Fruit fly (Drosophila melanogaster): ENCODE data around the gene CG43092.

The CG43092 gene

dm6 chr3R:22751111-22751510, 18.4 kb downstream of the CG43092 start (continued):
- TF ChIP-seq vvl (GFP tag; IDR thresholded peaks at IDR 0.05) (no peak), ken (GFP tag; IDR thresholded peaks at IDR 0.05) (no peak), CG14441 (GFP tag; IDR thresholded peaks at IDR 0.05) (no peak), hkb (optimal IDR thresholded peaks at IDR 0.05) (no peak), hkb (GFP tag; IDR thresholded peaks at IDR 0.05) (peak; percentile 35; the same call in 1 of the 2 replicates), CG2120 (GFP tag; optimal IDR thresholded peaks at IDR 0.05) (no peak), Dref (GFP tag; IDR thresholded peaks at IDR 0.05) (no peak), CG11696 (GFP tag; IDR thresholded peaks at IDR 0.05) (peak; percentile 57)

- TF ChIP-seq CG6791 (GFP tag; IDR thresholded peaks at IDR 0.05; ENCODE audit: partially characterized antibody): peak; percentile 73; the same call in 2 of the 3 replicates
- peak; percentile 84 for TF ChIP-seq Aef1 (GFP tag; IDR thresholded peaks at IDR 0.05)
- TF ChIP-seq CG6765 (GFP tag; optimal IDR thresholded peaks at IDR 0.05): peak; percentile 63
- TF ChIP-seq bigmax (GFP tag; optimal IDR thresholded peaks at IDR 0.05): no peak
- no peak for TF ChIP-seq CG1832 (GFP tag; optimal IDR thresholded peaks at IDR 0.05)
- TF ChIP-seq CG12219 (GFP tag; optimal IDR thresholded peaks at IDR 0.05): peak; percentile 79
- peak; percentile 62; the same call in 1 of the 2 replicates for TF ChIP-seq CG17612 (GFP tag; IDR thresholded peaks at IDR 0.05)
- peak; percentile 71 for TF ChIP-seq onecut (GFP tag; IDR thresholded peaks at IDR 0.05)
- TF ChIP-seq dmrt99B (tag; optimal IDR thresholded peaks at IDR 0.05): no peak
- peak; percentile 21 for TF ChIP-seq Sry-β (GFP tag; optimal IDR thresholded peaks at IDR 0.05)
- peak; percentile 82 for TF ChIP-seq Dek (tag; optimal IDR thresholded peaks at IDR 0.05)
- TF ChIP-seq NK7.1 (GFP tag; optimal IDR thresholded peaks at IDR 0.05): peak; percentile 81
- TF ChIP-seq CG12942 (GFP tag; optimal IDR thresholded peaks at IDR 0.05): peak; percentile 76
- peak; percentile 83 for TF ChIP-seq Hmr (GFP tag; optimal IDR thresholded peaks at IDR 0.05)
- peak; percentile 91 for TF ChIP-seq CG8944 (GFP tag; optimal IDR thresholded peaks at IDR 0.05)
- peak; percentile 83 for TF ChIP-seq Doc3 (GFP tag; IDR thresholded peaks at IDR 0.05; ENCODE audit: partially characterized antibody)
- TF ChIP-seq CG12071 (GFP tag; optimal IDR thresholded peaks at IDR 0.05): peak; percentile 59
- TF ChIP-seq CG33557 (GFP tag; optimal IDR thresholded peaks at IDR 0.05): peak; percentile 84
- peak; percentile 81 for TF ChIP-seq CG3163 (GFP tag; optimal IDR thresholded peaks at IDR 0.05)
- no peak for TF ChIP-seq CG12769 (tag; optimal IDR thresholded peaks at IDR 0.05)
- peak; percentile 82 for TF ChIP-seq Bdp1 (GFP tag; optimal IDR thresholded peaks at IDR 0.05)
- TF ChIP-seq CG5180 (GFP tag; optimal IDR thresholded peaks at IDR 0.05): no peak
- TF ChIP-seq Ravus (GFP tag; IDR thresholded peaks at IDR 0.05): peak; percentile 30
- peak; percentile 71 for TF ChIP-seq Elba2 (GFP tag; optimal IDR thresholded peaks at IDR 0.05)
- 0 out of 3 replicates have a peak, but pooled peaks have one; percentile 33 for TF ChIP-seq CG2199 (GFP tag; IDR thresholded peaks at IDR 0.05)
- TF ChIP-seq lov (optimal IDR thresholded peaks at IDR 0.05): no peak
- TF ChIP-seq lov (GFP tag; IDR thresholded peaks at IDR 0.05): peak; percentile 84; the same call in 2 of the 3 replicates
- TF ChIP-seq run (tag; optimal IDR thresholded peaks at IDR 0.05): peak; percentile 56
- TF ChIP-seq bbx (GFP tag; IDR thresholded peaks at IDR 0.05; ENCODE audit: partially characterized antibody): peak; percentile 67
- peak; percentile 43 for TF ChIP-seq CG15073 (GFP tag; optimal IDR thresholded peaks at IDR 0.05)
- peak; percentile 86 for TF ChIP-seq CG15269 (tag; optimal IDR thresholded peaks at IDR 0.05)
- TF ChIP-seq ab (GFP tag; optimal IDR thresholded peaks at IDR 0.05): peak; percentile 69
- TF ChIP-seq CG34224 (GFP tag; IDR thresholded peaks at IDR 0.05; ENCODE audit: partially characterized antibody): peak; percentile 81
- TF ChIP-seq sisA (GFP tag; IDR thresholded peaks at IDR 0.05): peak; percentile 85
- peak; percentile 63; the same call in 1 of the 2 replicates for TF ChIP-seq cas (GFP tag; IDR thresholded peaks at IDR 0.05)
- TF ChIP-seq B-H1 (GFP tag; IDR thresholded peaks at IDR 0.05): peak; percentile 72
- TF ChIP-seq Tbp (GFP tag; optimal IDR thresholded peaks at IDR 0.05): no peak
- no peak for TF ChIP-seq MESR4 (GFP tag; optimal IDR thresholded peaks at IDR 0.05)
- peak; percentile 76 for TF ChIP-seq Lhr (GFP tag; optimal IDR thresholded peaks at IDR 0.05)
- TF ChIP-seq CG12236 (GFP tag; optimal IDR thresholded peaks at IDR 0.05): peak; percentile 77
- TF ChIP-seq CG31224 (GFP tag; IDR thresholded peaks at IDR 0.05): peak; percentile 58; the same call in 1 of the 2 replicates
- peak; percentile 91 for TF ChIP-seq Side (GFP tag; optimal IDR thresholded peaks at IDR 0.05)
Measured at dm6 chr3R:22750534-22750947, 18.9 kb downstream of the CG43092 start, which contains the start of the genes rumi, CG7029 and Usp12-46. Gene rumi (minus strand): TSS chr3R:22750597. Gene CG7029 (plus strand): TSS chr3R:22750901. Gene Usp12-46 (plus strand): TSS chr3R:22750901.

Measured in whole organism, embryonic.